Worm (Caenorhabditis elegans) whole organism, late embryonic: ENCODE results near the gene hrpa-2.

Source experiments
- C08G9.2 ChIP-seq: sonication (generic microtip); optimal IDR thresholded peaks from 2 replicates; lab custom pipeline; 2016; ENCODE audit warnings: mild to moderate bottlenecking, missing genetic modification characterization, moderate library complexity, missing compliant biosample characterization
- C38D4.7 ChIP-seq: fragments of 200-800 bp; sonication (Bioruptor generic); optimal IDR thresholded peaks from 2 replicates; lab custom pipeline; 2018; ENCODE audit warnings: mild to moderate bottlenecking, missing genetic modification characterization, moderate library complexity, missing compliant biosample characterization
- K09A11.1 ChIP-seq: sonication (generic microtip); optimal IDR thresholded peaks from 2 replicates; lab custom pipeline; 2017; ENCODE audit warnings: antibody characterized with exemption, mild to moderate bottlenecking, missing genetic modification characterization, missing compliant biosample characterization; ENCODE audit not compliant: insufficient read depth
- ceh-22 ChIP-seq: sonication (generic microtip); optimal IDR thresholded peaks from 2 replicates; lab custom pipeline; 2017; ENCODE audit warnings: missing biosample characterization, missing genetic modification characterization
- ceh-48 ChIP-seq: sonication (generic microtip); optimal IDR thresholded peaks from 2 replicates; lab custom pipeline; 2016; ENCODE audit warnings: missing genetic modification characterization, inconsistent platforms, missing compliant biosample characterization
- ceh-9 ChIP-seq: sonication (generic microtip); optimal IDR thresholded peaks from 2 replicates; lab custom pipeline; 2016; ENCODE audit warnings: mild to moderate bottlenecking, missing genetic modification characterization, inconsistent platforms, missing compliant biosample characterization
- che-1 ChIP-seq: sonication (generic microtip); optimal IDR thresholded peaks from 2 replicates; lab custom pipeline; 2016; ENCODE audit warnings: mild to moderate bottlenecking, missing genetic modification characterization, missing compliant biosample characterization
- dve-1 ChIP-seq: sonication (generic microtip); optimal IDR thresholded peaks from 2 replicates; lab custom pipeline; 2017; ENCODE audit warnings: antibody characterized with exemption, mild to moderate bottlenecking, missing genetic modification characterization, missing compliant biosample characterization
- fax-1 ChIP-seq: sonication (generic microtip); optimal IDR thresholded peaks from 2 replicates; lab custom pipeline; 2016; ENCODE audit warnings: missing genotype, missing genetic modification characterization, missing compliant biosample characterization
- hlh-13 ChIP-seq: fragments of 200-800 bp; sonication (Bioruptor generic); optimal IDR thresholded peaks from 2 replicates; lab custom pipeline; 2018; ENCODE audit warnings: mild to moderate bottlenecking, missing genetic modification characterization, missing compliant biosample characterization
- lin-11 ChIP-seq: fragments of 200-800 bp; sonication (Bioruptor generic); optimal IDR thresholded peaks from 2 replicates; lab custom pipeline; 2018; ENCODE audit warnings: mild to moderate bottlenecking, missing genetic modification characterization, missing compliant biosample characterization
- madf-2 ChIP-seq: sonication (generic microtip); optimal IDR thresholded peaks from 2 replicates; lab custom pipeline; 2017; ENCODE audit warnings: missing genetic modification characterization, missing compliant biosample characterization
- nfya-1 ChIP-seq: sonication (generic microtip); optimal IDR thresholded peaks from 2 replicates; lab custom pipeline; 2017; ENCODE audit warnings: missing genetic modification characterization, mild to moderate bottlenecking, missing compliant biosample characterization, antibody characterized with exemption, moderate library complexity
- nhr-232 ChIP-seq: sonication (generic microtip); optimal IDR thresholded peaks from 2 replicates; lab custom pipeline; 2016; ENCODE audit warnings: missing genetic modification characterization, missing compliant biosample characterization
- pat-9 ChIP-seq: fragments of 200-800 bp; sonication (Bioruptor generic); optimal IDR thresholded peaks from 2 replicates; lab custom pipeline; 2018; ENCODE audit warnings: mild to moderate bottlenecking, missing genetic modification characterization, moderate library complexity, missing compliant biosample characterization
- pros-1 ChIP-seq: fragments of 150-350 bp; optimal IDR thresholded peaks from 2 replicates; lab custom pipeline; 2014; ENCODE audit warnings: missing biosample characterization, missing genetic modification reagents, missing genetic modification characterization
- ref-2 ChIP-seq: sonication (generic microtip); optimal IDR thresholded peaks from 2 replicates; lab custom pipeline; 2016; ENCODE audit warnings: missing genetic modification characterization, missing compliant biosample characterization
- sdc-2 ChIP-seq: sonication (generic microtip); optimal IDR thresholded peaks from 2 replicates; lab custom pipeline; 2016; ENCODE audit warnings: missing genotype, missing genetic modification characterization, missing compliant biosample characterization
- tbx-7 ChIP-seq: sonication (generic microtip); optimal IDR thresholded peaks from 2 replicates; lab custom pipeline; 2016; ENCODE audit warnings: missing genotype, missing genetic modification characterization, missing compliant biosample characterization

Gene hrpa-2

ce11 chrX:5264026-5264425, 47.9 kb downstream of the hrpa-2 start, which contains the start of gene Y34B4A.4:
Gene Y34B4A.4, plus strand, starts transcription at chrX:5264326.
- TF ChIP-seq ceh-48 (tag; lab: Kevin White, UChicago) (no peak), C38D4.7 (GFP tag; lab: Kevin White, UChicago) (no peak), dve-1 (tag; lab: Kevin White, UChicago) (no peak), lin-11 (tag; lab: Kevin White, UChicago) (no peak), tbx-7 (tag; lab: Kevin White, UChicago) (no peak), fax-1 (tag; lab: Kevin White, UChicago) (no peak), pros-1 (tag; lab: Kevin White, UChicago) (no peak), ceh-22 (tag; lab: Kevin White, UChicago) (no peak), hlh-13 (GFP tag; lab: Kevin White, UChicago) (no peak), sdc-2 (tag; lab: Kevin White, UChicago) (no peak), nhr-232 (tag; lab: Kevin White, UChicago) (no peak)

DNA sequence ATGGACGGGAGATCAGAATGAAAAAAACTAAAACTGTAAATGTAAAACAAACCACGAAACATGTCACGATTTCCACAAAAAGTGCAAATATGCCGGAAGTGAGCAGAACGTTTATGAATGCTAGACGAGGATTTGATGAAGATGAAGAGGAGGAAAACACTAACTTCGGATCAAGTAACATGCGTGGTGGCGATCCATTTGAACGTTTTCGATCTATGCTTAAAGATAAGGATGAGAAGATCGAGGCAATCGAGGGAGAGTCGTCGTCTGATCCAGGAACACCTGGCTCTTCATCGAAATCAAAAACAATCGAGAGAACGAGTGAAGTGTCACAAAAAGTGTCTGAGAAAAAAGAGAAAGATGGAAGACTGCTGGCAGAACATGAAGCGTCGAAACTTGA, 49.2 kb downstream of the hrpa-2 start:
- TF ChIP-seq K09A11.1 (tag; lab: Kevin White, UChicago) (no peak), ref-2 (tag; lab: Kevin White, UChicago) (no peak), madf-2 (tag; lab: Kevin White, UChicago) (no peak), pat-9 (tag; lab: Kevin White, UChicago) (no peak), nfya-1 (tag; lab: Kevin White, UChicago) (no peak), che-1 (tag; lab: Kevin White, UChicago) (no peak), lin-11 (tag; lab: Kevin White, UChicago) (no peak), ceh-9 (tag; lab: Kevin White, UChicago) (no peak), C08G9.2 (no peak)

ce11 chrX:5268062-5268461, 51.9 kb downstream of the hrpa-2 start:
- no peak for TF ChIP-seq pat-9 (tag; lab: Kevin White, UChicago)
